Fruit fly (Drosophila melanogaster): Measurements from ENCODE around the gene CG46467.

dm6 chr3R:10001174-10001789, 126.8 kb downstream of the CG46467 start, which contains the start of gene CG5359:
- TF ChIP-seq psq (optimal IDR thresholded peaks at IDR 0.05) (no peak), Dll (optimal IDR thresholded peaks at IDR 0.05) (no peak)
